Fruit fly (Drosophila melanogaster): ENCODE data around the gene Cox10.
A peak's percentile ranks its signal among the peaks of the same experiment; 100 is the strongest.

Cox10 gene

dm6 chr2L:10342471-10342870 is 11.2 kb downstream of the Cox10 start, which contains the start of gene Sps2 (continued):
- no peak for TF ChIP-seq Ets65A (GFP tag)
- 0 out of 3 replicates have a peak, but pooled peaks have one; percentile 15 for TF ChIP-seq CG17361 (GFP tag; IDR thresholded peaks at IDR 0.05)
- TF ChIP-seq CG31388 (GFP tag; optimal IDR thresholded peaks at IDR 0.05) = no peak
- TF ChIP-seq Elba2 (GFP tag; optimal IDR thresholded peaks at IDR 0.05) = peak; percentile 23
- peak; percentile 52 for TF ChIP-seq CG34376 (GFP tag; optimal IDR thresholded peaks at IDR 0.05)
- TF ChIP-seq CG32532 (GFP tag; IDR thresholded peaks at IDR 0.05) = peak; percentile 37; the same call in 1 of the 2 replicates
- TF ChIP-seq pfk (GFP tag; optimal IDR thresholded peaks at IDR 0.05) = peak; percentile 44
- TF ChIP-seq Stat92E (GFP tag; optimal IDR thresholded peaks at IDR 0.05) = peak in 1 of 3 experiments; percentile 39
- TF ChIP-seq CG10654 (GFP tag; optimal IDR thresholded peaks at IDR 0.05) = no peak
- peak; percentile 18 for TF ChIP-seq lilli (GFP tag; optimal IDR thresholded peaks at IDR 0.05)
- TF ChIP-seq mam (GFP tag; optimal IDR thresholded peaks at IDR 0.05) = peak; percentile 1
- TF ChIP-seq inv (GFP tag; IDR thresholded peaks at IDR 0.05; ENCODE audit: partially characterized antibody) = peak; percentile 63
- 0 out of 3 replicates have a peak, but pooled peaks have one; percentile 13 for TF ChIP-seq zfh1 (GFP tag; IDR thresholded peaks at IDR 0.05)
- peak in 1 of 2 experiments; percentile 44 for TF ChIP-seq tll (GFP tag; optimal IDR thresholded peaks at IDR 0.05)
- TF ChIP-seq CG34224 (GFP tag; IDR thresholded peaks at IDR 0.05; ENCODE audit: partially characterized antibody) = peak; percentile 80
- TF ChIP-seq CG8290 (GFP tag; optimal IDR thresholded peaks at IDR 0.05) = peak; percentile 48
- peak in 1 of 2 experiments; percentile 53 for TF ChIP-seq CG8290 (tag; optimal IDR thresholded peaks at IDR 0.05)
- TF ChIP-seq MBD-R2 (GFP tag; IDR thresholded peaks at IDR 0.05) = peak; percentile 89
- peak; percentile 83 for TF ChIP-seq Opbp (GFP tag; IDR thresholded peaks at IDR 0.05; ENCODE audit: partially characterized antibody)
- TF ChIP-seq pho (GFP tag; optimal IDR thresholded peaks at IDR 0.05) = no peak
- TF ChIP-seq CG10321 (GFP tag; IDR thresholded peaks at IDR 0.05) = no peak
- TF ChIP-seq CG17359 (tag; optimal IDR thresholded peaks at IDR 0.05) = no peak
- peak; percentile 75 for TF ChIP-seq CG16813 (GFP tag; IDR thresholded peaks at IDR 0.05; ENCODE audit: partially characterized antibody)
- 0 out of 3 replicates have a peak, but pooled peaks have one; percentile 27 for TF ChIP-seq CG2199 (GFP tag; IDR thresholded peaks at IDR 0.05)
- TF ChIP-seq CG14441 (GFP tag; IDR thresholded peaks at IDR 0.05) = peak; percentile 37; the same call in 1 of the 2 replicates
- TF ChIP-seq D19A (tag; optimal IDR thresholded peaks at IDR 0.05) = peak; percentile 16
- peak; percentile 46; the same call in 1 of the 2 replicates for TF ChIP-seq E2f2 (GFP tag; IDR thresholded peaks at IDR 0.05)
- TF ChIP-seq bab2 (GFP tag; optimal IDR thresholded peaks at IDR 0.05) = no peak
- peak; percentile 57 for TF ChIP-seq stwl (tag; optimal IDR thresholded peaks at IDR 0.05)
- peak; percentile 85 for TF ChIP-seq CG30020 (tag; optimal IDR thresholded peaks at IDR 0.05)
- peak; percentile 40; the same call in 1 of the 3 replicates for TF ChIP-seq CG14860 (GFP tag; IDR thresholded peaks at IDR 0.05; ENCODE audit: partially characterized antibody)
- TF ChIP-seq CG10979 (tag; optimal IDR thresholded peaks at IDR 0.05) = peak; percentile 24
- TF ChIP-seq C15 (GFP tag; IDR thresholded peaks at IDR 0.05) = no peak
- TF ChIP-seq CG17328 (GFP tag; IDR thresholded peaks at IDR 0.05) = peak; percentile 27; the same call in 1 of the 2 replicates
- peak; percentile 82 to 96 for TF ChIP-seq crp (GFP tag; optimal IDR thresholded peaks at IDR 0.05)
- TF ChIP-seq row (GFP tag; IDR thresholded peaks at IDR 0.05) = peak; percentile 77
- TF ChIP-seq unc-4 (GFP tag; IDR thresholded peaks at IDR 0.05; ENCODE audit: partially characterized antibody) = peak; percentile 78
- peak; percentile 11 for TF ChIP-seq Xbp1 (GFP tag; optimal IDR thresholded peaks at IDR 0.05)
- no peak for TF ChIP-seq CG4360 (GFP tag; IDR thresholded peaks at IDR 0.05)
- TF ChIP-seq CG1603 (tag; optimal IDR thresholded peaks at IDR 0.05) = peak; percentile 35
- no peak for TF ChIP-seq CG32767 (GFP tag; IDR thresholded peaks at IDR 0.05)
- peak; percentile 37 for TF ChIP-seq CG12391 (tag; optimal IDR thresholded peaks at IDR 0.05)
- TF ChIP-seq CG18599 (GFP tag; optimal IDR thresholded peaks at IDR 0.05) = no peak
- peak; percentile 33 for TF ChIP-seq CG9727 (GFP tag; optimal IDR thresholded peaks at IDR 0.05)
- TF ChIP-seq Dref (GFP tag; IDR thresholded peaks at IDR 0.05) = peak; percentile 72
- no peak for TF ChIP-seq CG9817 (tag; optimal IDR thresholded peaks at IDR 0.05)
- no peak for TF ChIP-seq CG16815 (GFP tag; optimal IDR thresholded peaks at IDR 0.05)
- no peak for TF ChIP-seq Meics (GFP tag; optimal IDR thresholded peaks at IDR 0.05)
- peak; percentile 33 for TF ChIP-seq gem (tag; optimal IDR thresholded peaks at IDR 0.05)

Measured in whole organism, embryonic.